Fruit fly (Drosophila melanogaster): Measurements from ENCODE around the gene ds.

Gene ds

dm6 chr2L:714747-715488 lies at the start of gene ds:
Gene ds (minus strand): TSS chr2L:714983.
- no peak for TF ChIP-seq gl (tag; optimal IDR thresholded peaks at IDR 0.05)
- no peak for TF ChIP-seq fd96Ca (GFP tag; IDR thresholded peaks at IDR 0.05)
- TF ChIP-seq CG4496 (GFP tag; IDR thresholded peaks at IDR 0.05), result 0 out of 3 replicates have a peak, but pooled peaks have one; percentile 20
- no peak for TF ChIP-seq Snoo (tag; optimal IDR thresholded peaks at IDR 0.05)
- TF ChIP-seq CG10348 (GFP tag; IDR thresholded peaks at IDR 0.05), result no peak
- TF ChIP-seq CG15710 (tag; optimal IDR thresholded peaks at IDR 0.05), result no peak

dm6 chr2L:750299-750698 lies 35.5 kb upstream of the ds start:
- TF ChIP-seq CG4496 (GFP tag; IDR thresholded peaks at IDR 0.05) (0 out of 3 replicates have a peak, but pooled peaks have one; percentile 18), CG34367 (tag; optimal IDR thresholded peaks at IDR 0.05) (no peak)

- TF ChIP-seq CG8159 (tag; optimal IDR thresholded peaks at IDR 0.05), result no peak
Observed at dm6 chr2L:749645-750044, 34.9 kb upstream of the ds start, which contains the start of gene GABA-B-R3. Gene GABA-B-R3 (plus strand): TSS chr2L:749945.

dm6 chr2L:745785-746184 lies 31.0 kb upstream of the ds start:
- TF ChIP-seq Pif1A (GFP tag; optimal IDR thresholded peaks at IDR 0.05) (no peak), Snoo (tag; optimal IDR thresholded peaks at IDR 0.05) (no peak), CG14655 (GFP tag; optimal IDR thresholded peaks at IDR 0.05) (peak; percentile 35), CG4496 (GFP tag; IDR thresholded peaks at IDR 0.05) (peak; percentile 35; the same call in 1 of the 3 replicates), Ets98B (GFP tag; IDR thresholded peaks at IDR 0.05) (no peak; the same call in 1 of the 2 replicates), CG34367 (tag; optimal IDR thresholded peaks at IDR 0.05) (no peak), CG10348 (GFP tag; IDR thresholded peaks at IDR 0.05) (no peak), gl (tag; optimal IDR thresholded peaks at IDR 0.05) (no peak), CG8159 (tag; optimal IDR thresholded peaks at IDR 0.05) (no peak), CG15710 (tag; optimal IDR thresholded peaks at IDR 0.05) (no peak), CG12605 (GFP tag; IDR thresholded peaks at IDR 0.05) (0 out of 2 replicates have a peak, but pooled peaks have one; percentile 22), fd96Ca (GFP tag; IDR thresholded peaks at IDR 0.05) (peak; percentile 31; the same call in 1 of the 3 replicates), D1 (tag; optimal IDR thresholded peaks at IDR 0.05) (no peak), EcR (GFP tag; optimal IDR thresholded peaks at IDR 0.05) (no peak), CG32121 (GFP tag; IDR thresholded peaks at IDR 0.05) (0 out of 2 replicates have a peak, but pooled peaks have one; percentile 17), CG8301 (tag; optimal IDR thresholded peaks at IDR 0.05) (peak; percentile 6)

- no peak for TF ChIP-seq CG9948 (tag; optimal IDR thresholded peaks at IDR 0.05)
- no peak for TF ChIP-seq Ets98B (GFP tag; IDR thresholded peaks at IDR 0.05)
- no peak for TF ChIP-seq CG12605 (GFP tag; IDR thresholded peaks at IDR 0.05)
- TF ChIP-seq fd96Ca (GFP tag; IDR thresholded peaks at IDR 0.05), result no peak
- no peak for TF ChIP-seq Pif1B (GFP tag; optimal IDR thresholded peaks at IDR 0.05)
- TF ChIP-seq CG14655 (GFP tag; optimal IDR thresholded peaks at IDR 0.05), result no peak
- no peak for TF ChIP-seq rn (GFP tag; IDR thresholded peaks at IDR 0.05)
- no peak for TF ChIP-seq CG17806 (tag; optimal IDR thresholded peaks at IDR 0.05)
- TF ChIP-seq CG34367 (tag; optimal IDR thresholded peaks at IDR 0.05), result no peak
- TF ChIP-seq CG8301 (tag; optimal IDR thresholded peaks at IDR 0.05), result no peak
- TF ChIP-seq CG10348 (GFP tag; IDR thresholded peaks at IDR 0.05), result no peak
- TF ChIP-seq CG15710 (tag; optimal IDR thresholded peaks at IDR 0.05), result no peak
- TF ChIP-seq D1 (tag; optimal IDR thresholded peaks at IDR 0.05), result no peak
Observed at dm6 chr2L:744295-744694, 29.5 kb upstream of the ds start, which contains the start of gene Eaat2. Gene Eaat2 (minus strand): TSS chr2L:744395.

dm6 chr2L:740031-740430 lies 25.2 kb upstream of the ds start:
- TF ChIP-seq gl (tag; optimal IDR thresholded peaks at IDR 0.05), result no peak
- no peak for TF ChIP-seq CG15710 (tag; optimal IDR thresholded peaks at IDR 0.05)
- no peak for TF ChIP-seq rn (GFP tag; IDR thresholded peaks at IDR 0.05)
- peak; percentile 15 for TF ChIP-seq D1 (tag; optimal IDR thresholded peaks at IDR 0.05)

dm6 chr2L:735772-736171 lies 21.0 kb upstream of the ds start:
- no peak for TF ChIP-seq CG10348 (GFP tag; IDR thresholded peaks at IDR 0.05)
- TF ChIP-seq CG13204 (GFP tag; optimal IDR thresholded peaks at IDR 0.05), result no peak
- 0 out of 2 replicates have a peak, but pooled peaks have one; percentile 28 for TF ChIP-seq CG32121 (GFP tag; IDR thresholded peaks at IDR 0.05)
- TF ChIP-seq fd96Ca (GFP tag; IDR thresholded peaks at IDR 0.05), result no peak; the same call in 2 of the 3 replicates
- 0 out of 2 replicates have a peak, but pooled peaks have one; percentile 23 for TF ChIP-seq Ets98B (GFP tag; IDR thresholded peaks at IDR 0.05)
- TF ChIP-seq Pif1B (GFP tag; optimal IDR thresholded peaks at IDR 0.05), result no peak
- TF ChIP-seq CG8159 (tag; optimal IDR thresholded peaks at IDR 0.05), result no peak
- TF ChIP-seq D1 (tag; optimal IDR thresholded peaks at IDR 0.05), result no peak
- TF ChIP-seq CG14655 (GFP tag; optimal IDR thresholded peaks at IDR 0.05), result no peak
- no peak for TF ChIP-seq EcR (GFP tag; optimal IDR thresholded peaks at IDR 0.05)
- peak; percentile 52; the same call in 2 of the 3 replicates for TF ChIP-seq CG4496 (GFP tag; IDR thresholded peaks at IDR 0.05)
- TF ChIP-seq CG15710 (tag; optimal IDR thresholded peaks at IDR 0.05), result no peak
- no peak for TF ChIP-seq rn (GFP tag; IDR thresholded peaks at IDR 0.05)
- TF ChIP-seq CG34367 (tag; optimal IDR thresholded peaks at IDR 0.05), result no peak
- TF ChIP-seq CG8301 (tag; optimal IDR thresholded peaks at IDR 0.05), result no peak

All from whole organism, pupa.